Worm (Caenorhabditis elegans) whole organism, L3 larva: ENCODE results near the gene toe-2.

Source experiments
- jun-1 ChIP-seq: fragments of 150-350 bp; optimal IDR thresholded peaks from 2 replicates; lab custom pipeline; 2014; ENCODE audit warnings: missing biosample characterization, missing genetic modification reagents, missing genetic modification characterization
- lin-39 ChIP-seq: fragments of 150-350 bp; optimal IDR thresholded peaks from 2 replicates; lab custom pipeline; 2018; ENCODE audit warnings: missing biosample characterization, missing genetic modification reagents, missing genetic modification characterization
- mdl-1 ChIP-seq: fragments of 150-350 bp; optimal IDR thresholded peaks from 2 replicates; lab custom pipeline; 2014; ENCODE audit warnings: missing biosample characterization, missing genetic modification characterization
- mml-1 ChIP-seq: fragments of 150-350 bp; sonication (generic microtip); optimal IDR thresholded peaks from 3 replicates; lab custom pipeline; 2014; ENCODE audit warnings: missing biosample characterization, missing genetic modification characterization
- nhr-11 ChIP-seq: fragments of 150-350 bp; optimal IDR thresholded peaks from 2 replicates; lab custom pipeline; 2014; ENCODE audit warnings: missing biosample characterization, missing genetic modification characterization
- nhr-76 ChIP-seq: fragments of 150-350 bp; sonication (generic microtip); optimal IDR thresholded peaks from 5 replicates; lab custom pipeline; 2014; ENCODE audit warnings: missing biosample characterization, missing genetic modification characterization
- pha-4 ChIP-seq: fragments of 150-350 bp; optimal IDR thresholded peaks from 2 replicates; lab custom pipeline; 2014; ENCODE audit warnings: missing biosample characterization, missing genetic modification reagents, missing genetic modification characterization
- unc-39 ChIP-seq: sonication (generic microtip); optimal IDR thresholded peaks from 4 replicates; lab custom pipeline; 2017; ENCODE audit warnings: missing biosample characterization, missing genetic modification characterization

- no peak for TF ChIP-seq unc-39
- no peak for TF ChIP-seq mdl-1
- no peak for TF ChIP-seq mml-1 (tag; lab: Kevin White, UChicago)
- TF ChIP-seq nhr-11 (tag; lab: Kevin White, UChicago) = no peak
- no peak for TF ChIP-seq pha-4
- TF ChIP-seq jun-1 (tag; lab: Kevin White, UChicago) = no peak
- TF ChIP-seq lin-39 (tag; lab: Kevin White, UChicago) = no peak
- TF ChIP-seq nhr-76 (tag; lab: Kevin White, UChicago) = no peak
These were observed 1.5 kb downstream of the toe-2 start for ce11 chrII:6519703-6520102.
